Fruit fly (Drosophila melanogaster): ENCODE results near the gene aralar1.

Gene aralar1

DNA sequence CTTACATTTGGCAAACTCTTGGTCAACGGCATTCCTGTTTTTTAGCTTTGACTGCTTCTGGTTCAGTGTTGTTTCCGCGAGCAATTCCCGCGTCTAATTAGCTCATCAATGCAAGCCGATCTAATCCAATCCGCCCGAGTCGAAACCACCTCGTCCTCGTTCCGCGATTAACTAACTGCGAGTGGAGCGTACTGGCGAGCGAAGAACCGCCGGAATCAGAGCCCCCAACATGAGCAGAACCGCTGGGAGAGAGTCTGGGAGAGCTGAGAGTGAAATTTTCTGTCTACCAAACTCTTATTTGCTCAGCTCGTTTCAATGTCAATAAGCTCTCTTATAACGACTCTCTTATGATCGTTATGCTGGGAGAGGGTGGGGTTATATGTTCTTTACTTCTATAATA is 5.4 kb downstream of the aralar1 start (continued):
- TF ChIP-seq fd59A (GFP tag; optimal IDR thresholded peaks at IDR 0.05) (no peak), CG11294 (GFP tag; IDR thresholded peaks at IDR 0.05) (no peak), Eip75B (GFP tag; optimal IDR thresholded peaks at IDR 0.05) (peak; percentile 49), CG11762 (GFP tag; optimal IDR thresholded peaks at IDR 0.05; ENCODE audit: insufficient read depth) (peak; percentile 24), Hr4 (GFP tag; optimal IDR thresholded peaks at IDR 0.05) (no peak), Eip93F (GFP tag; optimal IDR thresholded peaks at IDR 0.05) (no peak), CG6792 (GFP tag; optimal IDR thresholded peaks at IDR 0.05) (peak; percentile 71), CG10631 (GFP tag; optimal IDR thresholded peaks at IDR 0.05) (peak; percentile 47), Smox (GFP tag; optimal IDR thresholded peaks at IDR 0.05) (peak; percentile 38), esn (GFP tag; optimal IDR thresholded peaks at IDR 0.05) (peak; percentile 74), CG4318 (GFP tag; optimal IDR thresholded peaks at IDR 0.05) (no peak), Lpt (GFP tag; optimal IDR thresholded peaks at IDR 0.05) (peak; percentile 44), CG15336 (GFP tag; IDR thresholded peaks at IDR 0.05) (no peak; the same call in 1 of the 2 replicates), topi (GFP tag; optimal IDR thresholded peaks at IDR 0.05) (peak; percentile 65), spab (GFP tag; optimal IDR thresholded peaks at IDR 0.05) (peak; percentile 47), vri (GFP tag; optimal IDR thresholded peaks at IDR 0.05) (peak; percentile 89), CG6808 (GFP tag; optimal IDR thresholded peaks at IDR 0.05) (peak; percentile 30), svp (GFP tag) (no peak), CG10669 (GFP tag; optimal IDR thresholded peaks at IDR 0.05) (peak; percentile 48), Hr39 (GFP tag; optimal IDR thresholded peaks at IDR 0.05) (peak; percentile 1), Sox14 (GFP tag; optimal IDR thresholded peaks at IDR 0.05) (no peak), eg (GFP tag; IDR thresholded peaks at IDR 0.05) (peak; percentile 28; the same call in 1 of the 3 replicates), pdm3 (GFP tag; optimal IDR thresholded peaks at IDR 0.05) (peak; percentile 56), Met (GFP tag; optimal IDR thresholded peaks at IDR 0.05) (no peak), CG3032 (tag; optimal IDR thresholded peaks at IDR 0.05) (no peak), CG6276 (GFP tag; optimal IDR thresholded peaks at IDR 0.05) (peak; percentile 36), OdsH (GFP tag; optimal IDR thresholded peaks at IDR 0.05) (peak; percentile 36)

DNA sequence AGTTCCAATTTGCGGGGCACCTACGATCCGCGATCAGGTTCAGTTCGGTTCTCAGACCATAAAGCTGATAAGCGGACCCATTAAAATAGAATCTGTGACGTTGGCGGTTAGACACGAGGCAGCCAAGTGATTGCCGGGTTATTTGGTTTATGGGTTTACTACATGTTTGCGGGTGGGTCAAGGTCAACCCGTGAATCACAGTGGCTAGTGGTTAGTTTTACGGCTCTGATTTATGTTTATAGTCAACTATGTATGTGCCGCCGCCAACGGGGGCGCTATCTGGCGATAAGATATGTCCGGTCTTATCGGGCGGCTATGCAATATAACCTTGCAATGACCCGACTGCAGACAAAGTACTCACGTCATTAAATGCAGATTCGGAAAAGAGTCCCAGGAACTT is 6.2 kb downstream of the aralar1 start:
- TF ChIP-seq CG6792 (GFP tag; optimal IDR thresholded peaks at IDR 0.05): no peak
- peak; percentile 83 for TF ChIP-seq svp (GFP tag)
- TF ChIP-seq CG34406 (GFP tag; optimal IDR thresholded peaks at IDR 0.05): no peak

dm6 chr3R:30444946-30445345 is 10.7 kb downstream of the aralar1 start, which contains the start of gene Osi23:
Osi23 (minus strand) TSS chr3R:30445046.
- TF ChIP-seq achi (GFP tag; optimal IDR thresholded peaks at IDR 0.05): no peak

DNA sequence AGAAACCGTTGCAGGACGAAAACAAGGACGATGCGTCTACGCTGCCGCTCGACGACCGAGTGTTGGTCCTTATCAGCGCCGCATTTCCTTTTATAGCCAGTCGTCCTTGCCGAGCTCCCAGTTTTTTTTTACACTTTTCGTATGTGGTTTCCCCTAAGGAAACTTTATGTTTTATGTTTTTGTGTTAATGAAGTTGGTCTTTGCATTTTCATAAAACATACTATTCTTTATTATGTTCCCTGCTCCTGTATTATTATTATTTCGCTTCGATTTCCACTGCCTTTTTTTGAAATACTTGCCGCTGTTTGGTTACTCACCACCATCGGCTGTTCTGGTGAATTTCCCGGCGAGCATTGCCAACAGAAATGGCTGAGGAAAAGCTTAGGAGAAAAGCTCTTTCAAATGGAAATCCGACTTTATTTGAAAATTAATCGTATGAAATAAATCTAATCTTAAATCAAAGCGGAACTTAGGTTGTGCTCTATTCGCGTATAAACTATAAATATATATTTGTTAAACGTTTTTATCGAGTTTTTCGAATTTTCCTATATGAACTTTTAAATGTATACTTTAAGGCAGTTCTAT is 12.0 kb downstream of the aralar1 start, which contains the start of gene CG15537:
TSS of gene CG15537 (minus strand) at position 51 of the 585 bp plus-strand sequence.
- TF ChIP-seq svp (GFP tag) (peak; percentile 17), achi (GFP tag; optimal IDR thresholded peaks at IDR 0.05) (no peak), pdm3 (GFP tag; optimal IDR thresholded peaks at IDR 0.05) (no peak), CG3032 (tag; optimal IDR thresholded peaks at IDR 0.05) (no peak)

DNA sequence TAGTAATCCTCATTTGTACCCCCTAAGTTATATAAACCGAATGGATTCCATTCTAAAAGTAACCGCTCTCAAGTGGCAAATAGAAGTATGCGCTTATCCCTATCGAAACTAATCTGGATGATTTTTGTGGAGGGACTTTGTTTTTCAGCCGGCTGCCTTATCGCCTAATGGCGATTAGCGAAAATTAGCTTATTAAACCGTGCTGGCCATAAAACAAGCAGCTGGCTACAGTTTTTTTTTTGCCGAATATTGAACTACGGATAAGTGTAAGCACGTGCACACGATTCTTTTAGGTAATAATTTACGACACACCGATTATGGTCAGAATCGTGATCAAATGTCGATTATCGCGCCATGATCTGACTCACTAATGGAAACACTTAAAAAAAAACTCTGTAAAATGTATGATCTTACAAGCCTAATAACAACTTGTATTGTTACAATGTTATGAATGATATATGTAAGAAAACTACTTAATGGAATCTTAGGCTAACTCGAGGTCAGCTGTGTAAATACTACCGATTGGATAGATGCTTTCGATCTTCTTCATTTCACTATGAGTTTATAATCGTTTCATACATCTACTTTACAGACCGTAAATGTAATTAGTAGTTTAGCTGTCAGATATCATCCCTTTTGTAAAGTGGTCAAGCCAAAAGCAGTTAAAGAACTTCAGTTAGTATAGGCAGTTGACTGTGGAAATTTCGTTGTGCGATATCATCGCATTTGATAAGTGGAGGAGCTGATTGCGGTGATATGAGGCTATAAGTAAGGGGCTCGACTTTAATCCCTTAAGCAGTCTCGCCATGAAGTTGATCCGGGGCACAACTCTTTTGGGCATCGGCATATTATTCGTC is 24.2 kb downstream of the aralar1 start, which contains the start of gene CG15534:
TSS of gene CG15534 (plus strand) at position 807 of the 857 bp plus-strand sequence.
- TF ChIP-seq CG10669 (GFP tag; optimal IDR thresholded peaks at IDR 0.05) (no peak), vri (GFP tag; optimal IDR thresholded peaks at IDR 0.05) (peak; percentile 24), CG1621 (tag; optimal IDR thresholded peaks at IDR 0.05) (no peak)

Data from whole organism, prepupa.